Fruit fly (Drosophila melanogaster): ENCODE data around the gene pon.

Gene pon

DNA sequence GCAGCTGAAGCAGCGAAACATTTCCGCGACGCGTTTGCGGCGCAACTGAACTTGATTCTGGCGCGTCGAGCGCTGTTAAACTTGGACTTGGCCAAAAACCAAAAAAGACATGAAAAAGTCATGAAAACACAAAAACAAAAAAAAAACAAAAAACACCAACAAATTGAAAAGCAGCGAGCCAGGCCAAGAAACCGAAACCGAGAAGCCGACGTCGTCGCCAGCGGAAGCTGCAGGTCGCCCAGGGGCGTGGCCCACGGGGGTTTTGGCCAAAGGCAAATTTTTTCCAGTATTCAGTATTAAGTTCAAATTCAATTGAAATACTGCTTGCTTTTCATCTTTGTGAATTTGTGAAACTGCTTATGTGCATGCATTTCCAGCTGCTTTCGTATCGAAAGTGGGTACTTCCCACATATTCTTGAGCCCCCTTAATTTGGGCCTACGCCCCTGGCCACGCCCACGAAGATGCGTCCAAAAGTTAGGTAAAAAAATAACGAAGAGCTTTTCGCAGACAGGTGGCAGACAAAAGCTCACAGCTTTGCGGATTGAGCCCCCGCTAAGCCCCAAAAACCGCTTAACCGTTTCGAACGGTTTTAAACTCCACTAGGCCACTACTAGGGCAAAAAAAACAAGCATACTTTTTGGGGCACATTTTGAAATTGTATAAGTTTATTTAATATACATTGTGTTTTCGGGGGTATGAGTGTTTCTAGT is 30.7 kb downstream of the pon start, which contains the start of gene CG3009 (continued):
- TF ChIP-seq inv (GFP tag; IDR thresholded peaks at IDR 0.05; ENCODE audit: partially characterized antibody), result no peak
- peak; percentile 92 for TF ChIP-seq CG3407 (GFP tag; optimal IDR thresholded peaks at IDR 0.05)
- TF ChIP-seq CG4707 (GFP tag; optimal IDR thresholded peaks at IDR 0.05), result peak; percentile 90
- TF ChIP-seq usp (GFP tag; optimal IDR thresholded peaks at IDR 0.05), result no peak
- TF ChIP-seq CG15479 (GFP tag; optimal IDR thresholded peaks at IDR 0.05), result no peak
- TF ChIP-seq CG4328 (GFP tag; optimal IDR thresholded peaks at IDR 0.05), result peak; percentile 98
- TF ChIP-seq vvl (GFP tag; IDR thresholded peaks at IDR 0.05), result peak; percentile 98
- TF ChIP-seq ewg (GFP tag; optimal IDR thresholded peaks at IDR 0.05), result peak; percentile 94
- TF ChIP-seq Oaz (GFP tag; IDR thresholded peaks at IDR 0.05), result peak; percentile 96
- peak; percentile 97 for TF ChIP-seq CG6854 (GFP tag; optimal IDR thresholded peaks at IDR 0.05)
- peak; percentile 93 for TF ChIP-seq onecut (GFP tag; IDR thresholded peaks at IDR 0.05)
- peak; percentile 96 for TF ChIP-seq ham (GFP tag; IDR thresholded peaks at IDR 0.05)
- TF ChIP-seq fu2 (GFP tag; optimal IDR thresholded peaks at IDR 0.05), result peak; percentile 98
- TF ChIP-seq br (optimal IDR thresholded peaks at IDR 0.05), result no peak
- TF ChIP-seq CG15696 (tag; optimal IDR thresholded peaks at IDR 0.05), result peak; percentile 79
- TF ChIP-seq gem (tag; optimal IDR thresholded peaks at IDR 0.05), result peak; percentile 98
- TF ChIP-seq CG34376 (GFP tag; optimal IDR thresholded peaks at IDR 0.05), result peak; percentile 99
- TF ChIP-seq hth (optimal IDR thresholded peaks at IDR 0.05), result no peak
- peak; percentile 98 for TF ChIP-seq CG18011 (GFP tag; optimal IDR thresholded peaks at IDR 0.05)
- peak; percentile 95 for TF ChIP-seq CG6683 (GFP tag; optimal IDR thresholded peaks at IDR 0.05)
- peak; percentile 93 for TF ChIP-seq Gsc (GFP tag; IDR thresholded peaks at IDR 0.05)
- TF ChIP-seq zen (tag; optimal IDR thresholded peaks at IDR 0.05), result peak; percentile 83
- TF ChIP-seq BtbVII (GFP tag; optimal IDR thresholded peaks at IDR 0.05), result peak; percentile 97
- peak; percentile 96 for TF ChIP-seq CG31441 (GFP tag; IDR thresholded peaks at IDR 0.05)
- TF ChIP-seq Lim3 (GFP tag; IDR thresholded peaks at IDR 0.05), result peak; percentile 89
- TF ChIP-seq repo (GFP tag; optimal IDR thresholded peaks at IDR 0.05), result peak; percentile 97
- TF ChIP-seq Dip3 (GFP tag; optimal IDR thresholded peaks at IDR 0.05), result peak; percentile 98
- TF ChIP-seq sisA (GFP tag; IDR thresholded peaks at IDR 0.05), result peak; percentile 97
- TF ChIP-seq Sox102F (GFP tag; optimal IDR thresholded peaks at IDR 0.05), result peak; percentile 97
- peak; percentile 94 for TF ChIP-seq CG43689 (GFP tag; IDR thresholded peaks at IDR 0.05)
- TF ChIP-seq ase (GFP tag; IDR thresholded peaks at IDR 0.05), result peak; percentile 96
- TF ChIP-seq tup (GFP tag; optimal IDR thresholded peaks at IDR 0.05), result peak; percentile 95
- peak; percentile 98 for TF ChIP-seq HLH54F (GFP tag; optimal IDR thresholded peaks at IDR 0.05)
- TF ChIP-seq CG9609 (GFP tag; optimal IDR thresholded peaks at IDR 0.05), result peak; percentile 98
- TF ChIP-seq grn (GFP tag; optimal IDR thresholded peaks at IDR 0.05), result peak; percentile 79
- peak; percentile 87 for TF ChIP-seq psq (GFP tag; optimal IDR thresholded peaks at IDR 0.05)
- peak; percentile 90 for TF ChIP-seq lbe (GFP tag; optimal IDR thresholded peaks at IDR 0.05)
- peak; percentile 96 for TF ChIP-seq CG32767 (GFP tag; IDR thresholded peaks at IDR 0.05)
- peak; percentile 98 for TF ChIP-seq so (GFP tag; IDR thresholded peaks at IDR 0.05)
- TF ChIP-seq Kr (GFP tag; optimal IDR thresholded peaks at IDR 0.05), result no peak
- peak; percentile 93 for TF ChIP-seq da (GFP tag; optimal IDR thresholded peaks at IDR 0.05)
- peak; percentile 95 for TF ChIP-seq CG5953 (GFP tag; IDR thresholded peaks at IDR 0.05)
- TF ChIP-seq gcm2 (GFP tag; optimal IDR thresholded peaks at IDR 0.05), result peak; percentile 95
- TF ChIP-seq salm (tag; optimal IDR thresholded peaks at IDR 0.05), result peak; percentile 92
- TF ChIP-seq exex (tag; optimal IDR thresholded peaks at IDR 0.05), result peak; percentile 86
- TF ChIP-seq tio (GFP tag; optimal IDR thresholded peaks at IDR 0.05), result peak; percentile 93
- peak; percentile 75 for TF ChIP-seq Dip2 (GFP tag; IDR thresholded peaks at IDR 0.05)
- peak; percentile 93 for TF ChIP-seq ftz-f1 (GFP tag; optimal IDR thresholded peaks at IDR 0.05)
- peak; percentile 95 for TF ChIP-seq CG11093 (GFP tag; IDR thresholded peaks at IDR 0.05)
- peak; percentile 99 for TF ChIP-seq sqz (GFP tag; optimal IDR thresholded peaks at IDR 0.05)
- peak; percentile 84 for TF ChIP-seq E2f2 (GFP tag; IDR thresholded peaks at IDR 0.05)

All from whole organism, embryonic.